Fruit fly (Drosophila melanogaster): Measurements from ENCODE around the gene schuy.

The schuy gene

dm6 chr3L:19968725-19969598 lies 16.9 kb upstream of the schuy start (continued):
- peak; percentile 46 for TF ChIP-seq lab (GFP tag; optimal IDR thresholded peaks at IDR 0.05)
- TF ChIP-seq usp (GFP tag; optimal IDR thresholded peaks at IDR 0.05) = no peak
- TF ChIP-seq Trl (optimal IDR thresholded peaks at IDR 0.05) = no peak
- no peak for TF ChIP-seq Trl (GFP tag; optimal IDR thresholded peaks at IDR 0.05)
- no peak for TF ChIP-seq Poxn (GFP tag; IDR thresholded peaks at IDR 0.05)
- peak; percentile 54 for TF ChIP-seq CG11504 (tag; optimal IDR thresholded peaks at IDR 0.05)
- TF ChIP-seq br (optimal IDR thresholded peaks at IDR 0.05) = no peak
- TF ChIP-seq CG13624 (GFP tag; optimal IDR thresholded peaks at IDR 0.05) = no peak
- no peak for TF ChIP-seq CG2875 (GFP tag; optimal IDR thresholded peaks at IDR 0.05)
- TF ChIP-seq zen (tag; optimal IDR thresholded peaks at IDR 0.05) = no peak
- no peak for TF ChIP-seq CG1233 (GFP tag; optimal IDR thresholded peaks at IDR 0.05)
- TF ChIP-seq CG17328 (GFP tag; IDR thresholded peaks at IDR 0.05) = no peak
- no peak for TF ChIP-seq knrl (GFP tag; IDR thresholded peaks at IDR 0.05; ENCODE audit: partially characterized antibody)
- no peak for TF ChIP-seq CG15601 (tag; optimal IDR thresholded peaks at IDR 0.05)
- no peak for TF ChIP-seq CG6813 (GFP tag; optimal IDR thresholded peaks at IDR 0.05)
- peak; percentile 21 for TF ChIP-seq nmo (GFP tag; optimal IDR thresholded peaks at IDR 0.05)
- no peak for TF ChIP-seq CG14014 (GFP tag; IDR thresholded peaks at IDR 0.05)
- TF ChIP-seq dan (GFP tag; IDR thresholded peaks at IDR 0.05) = no peak
- TF ChIP-seq grn (GFP tag; optimal IDR thresholded peaks at IDR 0.05) = no peak
- peak; percentile 52 for TF ChIP-seq sens (GFP tag)
- no peak for TF ChIP-seq CG12071 (GFP tag; optimal IDR thresholded peaks at IDR 0.05)
- no peak for TF ChIP-seq ab (GFP tag; optimal IDR thresholded peaks at IDR 0.05)
- no peak for TF ChIP-seq gem (tag; optimal IDR thresholded peaks at IDR 0.05)
- no peak for TF ChIP-seq CG12769 (tag; optimal IDR thresholded peaks at IDR 0.05)
- no peak for TF ChIP-seq ind (GFP tag; optimal IDR thresholded peaks at IDR 0.05)
- no peak for TF ChIP-seq Taf1 (GFP tag; IDR thresholded peaks at IDR 0.05)
- no peak for TF ChIP-seq pan (optimal IDR thresholded peaks at IDR 0.05)
- TF ChIP-seq pan (GFP tag; optimal IDR thresholded peaks at IDR 0.05 in 1 of 2, IDR thresholded peaks at IDR 0.05 in 1 of 2) = no peak
- peak; percentile 28 for TF ChIP-seq Oli (tag; optimal IDR thresholded peaks at IDR 0.05)
- TF ChIP-seq CG4707 (GFP tag; optimal IDR thresholded peaks at IDR 0.05) = no peak
- TF ChIP-seq CG11695 (GFP tag; IDR thresholded peaks at IDR 0.05) = no peak
- TF ChIP-seq NC2α (GFP tag; optimal IDR thresholded peaks at IDR 0.05) = no peak
- TF ChIP-seq gce (GFP tag; IDR thresholded peaks at IDR 0.05) = no peak
- TF ChIP-seq CG17912 (GFP tag; optimal IDR thresholded peaks at IDR 0.05) = no peak
- TF ChIP-seq Elba2 (GFP tag; optimal IDR thresholded peaks at IDR 0.05) = no peak
- no peak for TF ChIP-seq bsh (GFP tag; optimal IDR thresholded peaks at IDR 0.05)
- TF ChIP-seq maf-S (GFP tag; optimal IDR thresholded peaks at IDR 0.05) = no peak
- no peak for TF ChIP-seq p53 (GFP tag; optimal IDR thresholded peaks at IDR 0.05)
- no peak for TF ChIP-seq CG15073 (GFP tag; optimal IDR thresholded peaks at IDR 0.05)
- TF ChIP-seq row (GFP tag; IDR thresholded peaks at IDR 0.05) = peak; percentile 31; the same call in 1 of the 3 replicates
- TF ChIP-seq CG11398 (GFP tag; optimal IDR thresholded peaks at IDR 0.05) = no peak
- TF ChIP-seq CG12744 (GFP tag; optimal IDR thresholded peaks at IDR 0.05) = no peak
- no peak for TF ChIP-seq ken (GFP tag; IDR thresholded peaks at IDR 0.05)
- TF ChIP-seq CG8944 (GFP tag; optimal IDR thresholded peaks at IDR 0.05) = no peak
- no peak for TF ChIP-seq schlank (tag; optimal IDR thresholded peaks at IDR 0.05)
- no peak for TF ChIP-seq D19A (tag; optimal IDR thresholded peaks at IDR 0.05)
- peak; percentile 38 for TF ChIP-seq dmrt99B (tag; optimal IDR thresholded peaks at IDR 0.05)
- TF ChIP-seq fd96Cb (tag; optimal IDR thresholded peaks at IDR 0.05) = peak; percentile 2
- no peak for TF ChIP-seq CG4730 (GFP tag; IDR thresholded peaks at IDR 0.05)
- no peak for TF ChIP-seq Tbp (GFP tag; optimal IDR thresholded peaks at IDR 0.05)
- no peak for TF ChIP-seq CG32532 (GFP tag; IDR thresholded peaks at IDR 0.05)

Data from whole organism, embryonic.